Fruit fly (Drosophila melanogaster): Measurements from ENCODE around the gene PolZ2.
A peak's percentile ranks its signal among the peaks of the same experiment; 100 is the strongest.

The PolZ2 gene

dm6 chr3R:5551593-5551992 lies 37.1 kb upstream of the PolZ2 start:
- TF ChIP-seq fd85E (GFP tag; optimal IDR thresholded peaks at IDR 0.05) (no peak), cyc (GFP tag; optimal IDR thresholded peaks at IDR 0.05) (no peak), CG6163 (GFP tag; IDR thresholded peaks at IDR 0.05) (no peak), Eip75B (GFP tag; optimal IDR thresholded peaks at IDR 0.05) (no peak), dsx (GFP tag; optimal IDR thresholded peaks at IDR 0.05; ENCODE audit: poor library complexity, severe bottlenecking) (no peak), CG9139 (GFP tag; optimal IDR thresholded peaks at IDR 0.05) (no peak), CG3919 (GFP tag; optimal IDR thresholded peaks at IDR 0.05) (no peak), achi (GFP tag; optimal IDR thresholded peaks at IDR 0.05) (no peak), ss (GFP tag; optimal IDR thresholded peaks at IDR 0.05) (no peak), CG4318 (GFP tag; optimal IDR thresholded peaks at IDR 0.05) (no peak), CG11762 (GFP tag; optimal IDR thresholded peaks at IDR 0.05; ENCODE audit: insufficient read depth) (no peak), CG6792 (GFP tag; optimal IDR thresholded peaks at IDR 0.05) (no peak), CG15336 (GFP tag; IDR thresholded peaks at IDR 0.05) (no peak)

DNA sequence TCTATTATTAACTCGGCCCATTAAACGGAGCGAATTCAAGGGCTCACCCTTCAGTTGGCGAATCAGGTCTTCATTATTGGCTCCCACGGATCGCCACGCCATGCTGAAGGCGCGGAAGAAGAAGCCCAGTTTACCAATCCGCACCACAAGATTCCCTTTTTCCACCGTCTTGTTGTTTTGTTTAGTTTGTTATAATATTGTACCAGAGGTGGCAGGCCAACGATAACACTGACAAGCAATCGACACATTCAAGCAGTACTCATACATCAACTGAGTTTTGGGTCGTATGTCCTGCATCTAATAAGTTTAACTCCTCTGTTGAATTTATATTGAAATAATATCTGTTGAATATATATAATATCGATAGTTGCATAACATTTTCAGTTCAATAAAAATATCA lies 34.6 kb upstream of the PolZ2 start, which contains the start of gene Pcmt:
Pcmt (minus strand) TSS at position 235 of the 400 bp plus-strand sequence.
- peak; percentile 2 for TF ChIP-seq esn (GFP tag; optimal IDR thresholded peaks at IDR 0.05)
- TF ChIP-seq Sox15 (GFP tag; optimal IDR thresholded peaks at IDR 0.05) = no peak

- TF ChIP-seq CG16779 (tag; optimal IDR thresholded peaks at IDR 0.05) (no peak), CG34406 (GFP tag; optimal IDR thresholded peaks at IDR 0.05) (no peak), CG9139 (GFP tag; optimal IDR thresholded peaks at IDR 0.05) (no peak), Ets21C (GFP tag; optimal IDR thresholded peaks at IDR 0.05) (no peak), OdsH (GFP tag; optimal IDR thresholded peaks at IDR 0.05) (no peak), CG3032 (tag; optimal IDR thresholded peaks at IDR 0.05) (no peak), CG7368 (GFP tag; optimal IDR thresholded peaks at IDR 0.05) (no peak), CG3919 (GFP tag; optimal IDR thresholded peaks at IDR 0.05) (no peak), dsx (GFP tag; optimal IDR thresholded peaks at IDR 0.05; ENCODE audit: poor library complexity, severe bottlenecking) (no peak), CG11902 (GFP tag; optimal IDR thresholded peaks at IDR 0.05) (no peak), Ets96B (tag; optimal IDR thresholded peaks at IDR 0.05) (no peak), CG8319 (GFP tag; optimal IDR thresholded peaks at IDR 0.05) (no peak), CG4318 (GFP tag; optimal IDR thresholded peaks at IDR 0.05) (no peak), Hr38 (GFP tag; optimal IDR thresholded peaks at IDR 0.05) (no peak), CG8632 (GFP tag; optimal IDR thresholded peaks at IDR 0.05) (no peak), eg (GFP tag; IDR thresholded peaks at IDR 0.05) (no peak)
Measured at dm6 chr3R:5554852-5555251, 33.8 kb upstream of the PolZ2 start, which contains the start of gene Snm1. Gene Snm1, plus strand, starts transcription at chr3R:5555084.

DNA sequence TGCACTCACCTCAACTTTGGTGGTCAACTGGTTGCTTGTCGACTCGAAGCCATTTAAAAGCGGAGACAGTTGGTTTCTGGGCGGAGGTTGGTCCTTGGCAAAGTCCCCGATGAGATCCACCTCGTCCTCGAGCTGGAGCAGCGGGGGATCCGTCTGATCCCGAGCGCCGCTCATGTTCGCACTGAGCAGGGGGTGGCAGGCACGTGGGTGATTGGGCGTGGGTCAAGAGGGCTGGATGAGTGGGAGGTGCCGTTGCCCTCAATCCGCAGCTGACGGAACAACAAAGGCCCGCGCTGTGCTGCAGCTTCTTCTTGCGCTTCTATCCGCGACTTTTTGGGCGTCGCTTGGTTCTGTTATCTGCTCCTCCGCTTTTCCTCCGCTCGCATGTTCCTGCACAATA lies 25.7 kb upstream of the PolZ2 start:
- TF ChIP-seq svp (GFP tag) = peak; percentile 97
- no peak for TF ChIP-seq CG16779 (tag; optimal IDR thresholded peaks at IDR 0.05)
- TF ChIP-seq pdm3 (GFP tag; optimal IDR thresholded peaks at IDR 0.05) = no peak
- no peak for TF ChIP-seq CG8319 (GFP tag; optimal IDR thresholded peaks at IDR 0.05)
- no peak for TF ChIP-seq CG3032 (tag; optimal IDR thresholded peaks at IDR 0.05)
- TF ChIP-seq ss (GFP tag; optimal IDR thresholded peaks at IDR 0.05) = no peak
- TF ChIP-seq Gug (GFP tag; IDR thresholded peaks at IDR 0.05) = no peak

dm6 chr3R:5563420-5563819 lies 25.3 kb upstream of the PolZ2 start, which contains the start of gene Pi4KIIalpha:
Gene Pi4KIIalpha, minus strand, starts transcription at chr3R:5563652.
- TF ChIP-seq OdsH (GFP tag; optimal IDR thresholded peaks at IDR 0.05) (no peak), Sox14 (GFP tag; optimal IDR thresholded peaks at IDR 0.05) (peak; percentile 12)

dm6 chr3R:5564775-5565190 lies 23.9 kb upstream of the PolZ2 start, which contains the start of the genes CG14671 and CG12746:
Gene CG14671, minus strand, starts transcription at chr3R:5564815.
Gene CG12746, plus strand, starts transcription at chr3R:5564865.
- no peak for TF ChIP-seq Ets96B (tag; optimal IDR thresholded peaks at IDR 0.05)
- no peak for TF ChIP-seq topi (GFP tag; optimal IDR thresholded peaks at IDR 0.05)
- no peak for TF ChIP-seq CG11902 (GFP tag; optimal IDR thresholded peaks at IDR 0.05)
- peak; percentile 10 for TF ChIP-seq esn (GFP tag; optimal IDR thresholded peaks at IDR 0.05)
- peak; percentile 82 for TF ChIP-seq fkh (GFP tag; optimal IDR thresholded peaks at IDR 0.05)
- TF ChIP-seq spab (GFP tag; optimal IDR thresholded peaks at IDR 0.05) = no peak
- TF ChIP-seq CG6792 (GFP tag; optimal IDR thresholded peaks at IDR 0.05) = no peak
- TF ChIP-seq Hr38 (GFP tag; optimal IDR thresholded peaks at IDR 0.05) = no peak
- no peak for TF ChIP-seq CG8119 (GFP tag; IDR thresholded peaks at IDR 0.05)

Measured in whole organism, prepupa.